Fruit fly (Drosophila melanogaster) whole organism, wandering third instar larva: ENCODE data around the gene Atg3.

ENCODE experiments used
- HLH106 ChIP-seq: fragments of 200-800 bp; optimal IDR thresholded peaks from 3 replicates; lab custom pipeline; 2019; ENCODE audit warnings: missing biosample characterization, mild to moderate bottlenecking, missing genetic modification characterization, moderate library complexity
- Myc ChIP-seq: fragments of >200 bp; optimal IDR thresholded peaks from 2 replicates; lab custom pipeline; 2017
- br ChIP-seq: fragments of 200-800 bp; sonication (Bioruptor generic); optimal IDR thresholded peaks from 2 replicates; lab custom pipeline; 2016; ENCODE audit warnings: missing biosample characterization, missing genetic modification characterization
- brk ChIP-seq: fragments of 200-800 bp; sonication (Bioruptor generic); optimal IDR thresholded peaks from 2 replicates; lab custom pipeline; 2016; ENCODE audit warnings: missing biosample characterization, mild to moderate bottlenecking, missing genetic modification characterization
- dmrt93B ChIP-seq: fragments of 200-800 bp; sonication (Bioruptor generic); optimal IDR thresholded peaks from 2 replicates; lab custom pipeline; 2018; ENCODE audit warnings: missing biosample characterization, mild to moderate bottlenecking, missing genetic modification characterization
- dsf ChIP-seq: sonication (Bioruptor generic); optimal IDR thresholded peaks from 2 replicates; lab custom pipeline; 2016; ENCODE audit warnings: missing biosample characterization, missing genetic modification characterization, borderline replicate concordance
- fru ChIP-seq: fragments of 200-800 bp; sonication (Bioruptor generic); optimal IDR thresholded peaks from 3 replicates; lab custom pipeline; 2016; ENCODE audit warnings: missing biosample characterization, mild to moderate bottlenecking, missing genetic modification characterization
- usp ChIP-seq: fragments of >200 bp; optimal IDR thresholded peaks from 2 replicates; lab custom pipeline; 2017; ENCODE audit warnings: missing biosample characterization, missing genetic modification characterization

- TF ChIP-seq br (GFP tag; lab: Kevin White, UChicago), result no peak
- no peak for TF ChIP-seq HLH106 (tag; lab: Kevin White, UChicago)
- no peak for TF ChIP-seq brk
- no peak for TF ChIP-seq Myc
- no peak for TF ChIP-seq fru (GFP tag; lab: Kevin White, UChicago)
- TF ChIP-seq usp (GFP tag; lab: Kevin White, UChicago), result no peak
- TF ChIP-seq dsf (GFP tag; lab: Kevin White, UChicago), result no peak
- no peak for TF ChIP-seq dmrt93B (GFP tag; lab: Kevin White, UChicago)
Observed at dm6 chr3L:18769782-18770181, 21.3 kb downstream of the Atg3 start.
